8 worm cellular contexts compared by ENCODE assay signal in genomic region chrX:8136276-8136891, ce11.
A peak's percentile ranks its signal among the peaks of the same experiment; 100 is the strongest.
TF ChIP-seq lines count a peak whose summit lies in the region.

Gene C02B8.6, minus strand, starts transcription at chrX:8136326.

TF ChIP-seq in whole organism, L1 larva, 84 proteins besides CTCF, POLR2A, EP300 and RAD21 (continues in another document):
- no peak for TF ChIP-seq ceh-88 (GFP tag; IDR thresholded peaks at IDR 0.05; lab: Robert Waterston, UW)
- TF ChIP-seq elt-2 (tag; optimal IDR thresholded peaks at IDR 0.05; lab: Kevin White, UChicago) = peak; percentile 13
- TF ChIP-seq lin-35 (GFP tag; optimal IDR thresholded peaks at IDR 0.05; lab: Kevin White, UChicago) = peak; percentile 24 to 60
- TF ChIP-seq ama-1 (optimal IDR thresholded peaks at IDR 0.05; lab: Kevin White, UChicago) = no peak
- peak; percentile 29 to 36 for TF ChIP-seq efl-1 (optimal IDR thresholded peaks at IDR 0.05; lab: Kevin White, UChicago)
- peak; percentile 44 to 84 for TF ChIP-seq efl-1 (GFP tag; optimal IDR thresholded peaks at IDR 0.05 in 1 of 2; lab: Kevin White, UChicago)
- TF ChIP-seq pax-3 (tag; optimal IDR thresholded peaks at IDR 0.05; lab: Kevin White, UChicago) = no peak
- TF ChIP-seq lin-13 (GFP tag; optimal IDR thresholded peaks at IDR 0.05; lab: Kevin White, UChicago) = no peak
- TF ChIP-seq blmp-1 (tag; optimal IDR thresholded peaks at IDR 0.05; lab: Kevin White, UChicago) = peak; percentile 63
- peak; percentile 15 to 44 (median 25) for TF ChIP-seq dpl-1 (GFP tag; optimal IDR thresholded peaks at IDR 0.05; lab: Kevin White, UChicago)
- no peak for TF ChIP-seq sox-4 (tag; optimal IDR thresholded peaks at IDR 0.05; lab: Kevin White, UChicago)

TF ChIP-seq in whole organism, L2 larva, 48 proteins besides CTCF, POLR2A, EP300 and RAD21 (continues in another document):
- TF ChIP-seq sma-9 (GFP tag; optimal IDR thresholded peaks at IDR 0.05; lab: Kevin White, UChicago) (no peak), sma-9 (tag; optimal IDR thresholded peaks at IDR 0.05; lab: Kevin White, UChicago) (no peak), elt-1 (tag; optimal IDR thresholded peaks at IDR 0.05; lab: Kevin White, UChicago) (no peak), lsy-2 (tag; optimal IDR thresholded peaks at IDR 0.05; lab: Kevin White, UChicago) (no peak), lin-13 (GFP tag; optimal IDR thresholded peaks at IDR 0.05; lab: Kevin White, UChicago) (peak; percentile 44), ztf-11 (tag; optimal IDR thresholded peaks at IDR 0.05; lab: Kevin White, UChicago) (no peak), ceh-82 (tag; optimal IDR thresholded peaks at IDR 0.05; lab: Kevin White, UChicago) (no peak), lin-39 (tag; optimal IDR thresholded peaks at IDR 0.05; lab: Kevin White, UChicago) (no peak), ceh-16 (tag; optimal IDR thresholded peaks at IDR 0.05; lab: Kevin White, UChicago) (no peak), ztf-1 (GFP tag; conservative IDR thresholded peaks at IDR 0.05; lab: Robert Waterston, UW) (no peak), ZK546.5 (tag; optimal IDR thresholded peaks at IDR 0.05; lab: Kevin White, UChicago) (no peak), lin-11 (tag; optimal IDR thresholded peaks at IDR 0.05; lab: Kevin White, UChicago) (no peak)

TF ChIP-seq in whole organism, L3 larva, 47 proteins besides CTCF, POLR2A, EP300 and RAD21 (continues in another document):
- TF ChIP-seq elt-2 (tag; optimal IDR thresholded peaks at IDR 0.05; lab: Kevin White, UChicago) (peak; percentile 70), hmg-11 (tag; optimal IDR thresholded peaks at IDR 0.05; lab: Kevin White, UChicago) (peak; percentile 53), lin-15B (tag; optimal IDR thresholded peaks at IDR 0.05; lab: Kevin White, UChicago) (peak; percentile 14), eor-1 (tag; optimal IDR thresholded peaks at IDR 0.05; lab: Kevin White, UChicago) (no peak), lin-39 (tag; optimal IDR thresholded peaks at IDR 0.05; lab: Kevin White, UChicago) (peak; percentile 60), elt-1 (tag; optimal IDR thresholded peaks at IDR 0.05; lab: Kevin White, UChicago) (no peak), nhr-28 (tag; optimal IDR thresholded peaks at IDR 0.05; lab: Kevin White, UChicago) (no peak), skn-1 (tag; optimal IDR thresholded peaks at IDR 0.05; lab: Kevin White, UChicago) (peak; percentile 19), ceh-28 (tag; optimal IDR thresholded peaks at IDR 0.05; lab: Kevin White, UChicago) (peak; percentile 73), snpc-4 (tag; optimal IDR thresholded peaks at IDR 0.05; lab: Kevin White, UChicago) (peak; percentile 12), nhr-11 (tag; optimal IDR thresholded peaks at IDR 0.05; lab: Kevin White, UChicago) (no peak), nfya-1 (tag; optimal IDR thresholded peaks at IDR 0.05; lab: Kevin White, UChicago; ENCODE audit: insufficient read depth) (peak; percentile 51)

TF ChIP-seq in whole organism, L4 larva, 104 proteins besides CTCF, POLR2A, EP300 and RAD21 (continues in another document):
- peak; percentile 84 for TF ChIP-seq mep-1 (tag; optimal IDR thresholded peaks at IDR 0.05; lab: Kevin White, UChicago)
- peak; percentile 56 for TF ChIP-seq pqm-1 (tag; optimal IDR thresholded peaks at IDR 0.05; lab: Kevin White, UChicago)
- peak; percentile 54 for TF ChIP-seq nhr-6 (tag; optimal IDR thresholded peaks at IDR 0.05; lab: Kevin White, UChicago)
- no peak for TF ChIP-seq lsy-2 (tag; optimal IDR thresholded peaks at IDR 0.05; lab: Kevin White, UChicago)
- TF ChIP-seq madf-5 (GFP tag; IDR thresholded peaks at IDR 0.05; lab: Robert Waterston, UW) = no peak
- TF ChIP-seq nhr-77 (tag; optimal IDR thresholded peaks at IDR 0.05; lab: Kevin White, UChicago) = peak; percentile 50
- no peak for TF ChIP-seq ceh-28 (tag; optimal IDR thresholded peaks at IDR 0.05; lab: Kevin White, UChicago)
- peak; percentile 47 for TF ChIP-seq T20F7.1 (GFP tag; optimal IDR thresholded peaks at IDR 0.05; lab: Kevin White, UChicago)
- no peak for TF ChIP-seq zip-2 (tag; optimal IDR thresholded peaks at IDR 0.05; lab: Kevin White, UChicago)
- TF ChIP-seq snpc-1.2 (GFP tag; IDR thresholded peaks at IDR 0.05; lab: Robert Waterston, UW) = no peak
- no peak for TF ChIP-seq Y48G9A.11 (GFP tag; IDR thresholded peaks at IDR 0.05; lab: Robert Waterston, UW)
- peak; percentile 11 for TF ChIP-seq duxl-1 (tag; optimal IDR thresholded peaks at IDR 0.05; lab: Kevin White, UChicago; ENCODE audit: poor library complexity)

TF ChIP-seq in whole organism, late embryonic, 69 proteins besides CTCF, POLR2A, EP300 and RAD21 (continues in another document):
- TF ChIP-seq hlh-6 (tag; optimal IDR thresholded peaks at IDR 0.05; lab: Kevin White, UChicago) (no peak), syd-9 (tag; optimal IDR thresholded peaks at IDR 0.05; lab: Kevin White, UChicago) (no peak), ttx-3 (tag; optimal IDR thresholded peaks at IDR 0.05; lab: Kevin White, UChicago) (no peak), madf-2 (tag; optimal IDR thresholded peaks at IDR 0.05; lab: Kevin White, UChicago) (no peak), hlh-13 (GFP tag; optimal IDR thresholded peaks at IDR 0.05; lab: Kevin White, UChicago) (no peak), pqm-1 (tag; optimal IDR thresholded peaks at IDR 0.05; lab: Kevin White, UChicago) (no peak), mec-3 (tag; optimal IDR thresholded peaks at IDR 0.05; lab: Kevin White, UChicago; ENCODE audit: borderline replicate concordance) (no peak), elt-2 (tag; optimal IDR thresholded peaks at IDR 0.05; lab: Kevin White, UChicago) (peak; percentile 69), che-1 (tag; optimal IDR thresholded peaks at IDR 0.05; lab: Kevin White, UChicago) (no peak), K02D7.2 (tag; optimal IDR thresholded peaks at IDR 0.05; lab: Kevin White, UChicago) (no peak), ceh-19 (GFP tag; optimal IDR thresholded peaks at IDR 0.05; lab: Kevin White, UChicago) (no peak), unc-42 (tag; optimal IDR thresholded peaks at IDR 0.05; lab: Kevin White, UChicago) (no peak), tbx-2 (tag; optimal IDR thresholded peaks at IDR 0.05; lab: Kevin White, UChicago) (peak; percentile 54)

TF ChIP-seq in whole organism, midembryonic, 9 proteins besides CTCF, POLR2A, EP300 and RAD21:
- TF ChIP-seq cog-1 (tag; optimal IDR thresholded peaks at IDR 0.05; lab: Kevin White, UChicago) (peak; percentile 47), ref-1 (GFP tag; conservative IDR thresholded peaks at IDR 0.05; lab: Robert Waterston, UW) (no peak)
TF ChIP-seq in whole organism, midembryonic: peak in this region for 1.

TF ChIP-seq in whole organism, mixed stage, embryonic, 35 proteins besides CTCF, POLR2A, EP300 and RAD21 (continues in another document):
- TF ChIP-seq unc-120 (tag; optimal IDR thresholded peaks at IDR 0.05; lab: Kevin White, UChicago; ENCODE audit: poor library complexity, severe bottlenecking) (peak; percentile 10), pha-4 (tag; optimal IDR thresholded peaks at IDR 0.05; lab: Kevin White, UChicago) (peak; percentile 80), tbx-8 (GFP tag; optimal IDR thresholded peaks at IDR 0.05; lab: Kevin White, UChicago) (no peak), ceh-39 (tag; optimal IDR thresholded peaks at IDR 0.05; lab: Kevin White, UChicago) (peak; percentile 93), M03D4.4 (tag; optimal IDR thresholded peaks at IDR 0.05; lab: Kevin White, UChicago) (no peak), ceh-43 (GFP tag; optimal IDR thresholded peaks at IDR 0.05; lab: Kevin White, UChicago) (no peak), ces-1 (GFP tag; optimal IDR thresholded peaks at IDR 0.05; lab: Kevin White, UChicago) (no peak), ceh-83 (GFP tag; optimal IDR thresholded peaks at IDR 0.05; lab: Kevin White, UChicago) (no peak), nhr-237 (tag; optimal IDR thresholded peaks at IDR 0.05; lab: Kevin White, UChicago) (peak; percentile 19), sptf-1 (tag; optimal IDR thresholded peaks at IDR 0.05; lab: Kevin White, UChicago) (no peak), ztf-11 (tag; optimal IDR thresholded peaks at IDR 0.05; lab: Kevin White, UChicago) (no peak), sem-2 (GFP tag; optimal IDR thresholded peaks at IDR 0.05; lab: Kevin White, UChicago) (no peak), snpc-4 (tag; optimal IDR thresholded peaks at IDR 0.05; lab: Kevin White, UChicago) (no peak), nhr-76 (tag; optimal IDR thresholded peaks at IDR 0.05; lab: Kevin White, UChicago) (no peak), ham-2 (GFP tag; optimal IDR thresholded peaks at IDR 0.05; lab: Kevin White, UChicago) (peak; percentile 1), elt-1 (tag; optimal IDR thresholded peaks at IDR 0.05; lab: Kevin White, UChicago; ENCODE audit: borderline replicate concordance, insufficient read depth) (no peak), mab-5 (tag; optimal IDR thresholded peaks at IDR 0.05; lab: Kevin White, UChicago) (no peak), bed-3 (GFP tag; optimal IDR thresholded peaks at IDR 0.05; lab: Kevin White, UChicago) (no peak), cnd-1 (tag; optimal IDR thresholded peaks at IDR 0.05; lab: Kevin White, UChicago) (no peak)

TF ChIP-seq in whole organism, young adult, 124 proteins besides CTCF, POLR2A, EP300 and RAD21:
- TF ChIP-seq F23B12.7 (tag; optimal IDR thresholded peaks at IDR 0.05; lab: Kevin White, UChicago; ENCODE audit: insufficient read depth) = peak; percentile 46
- TF ChIP-seq hmg-1.2 (GFP tag; IDR thresholded peaks at IDR 0.05; lab: Robert Waterston, UW) = 0 out of 2 replicates have a peak, but pooled peaks have one; percentile 10
- TF ChIP-seq dox-1 (GFP tag; IDR thresholded peaks at IDR 0.05; lab: Robert Waterston, UW) = peak; percentile 53; the same call in 1 of the 2 replicates
- TF ChIP-seq nhr-80 (tag; optimal IDR thresholded peaks at IDR 0.05; lab: Kevin White, UChicago) = peak; percentile 72
- TF ChIP-seq cebp-2 (GFP tag; IDR thresholded peaks at IDR 0.05; lab: Robert Waterston, UW) = no peak
- no peak for TF ChIP-seq lir-1 (GFP tag; conservative IDR thresholded peaks at IDR 0.05; lab: Robert Waterston, UW)
- TF ChIP-seq attf-5 (GFP tag; optimal IDR thresholded peaks at IDR 0.05; lab: Kevin White, UChicago) = peak; percentile 9
